Worm (Caenorhabditis elegans) whole organism, early embryonic: ENCODE data around the gene spat-1.

Experiments used
- B0310.2 ChIP-seq: sonication (generic microtip); optimal IDR thresholded peaks from 2 replicates; lab custom pipeline; 2016; ENCODE audit warnings: mild to moderate bottlenecking, missing genetic modification characterization, missing compliant biosample characterization
- F13C5.2 ChIP-seq: sonication (generic microtip); optimal IDR thresholded peaks from 2 replicates; lab custom pipeline; 2017; ENCODE audit warnings: mild to moderate bottlenecking, missing genetic modification characterization, inconsistent platforms, missing compliant biosample characterization
- aly-1 ChIP-seq: sonication (generic microtip); optimal IDR thresholded peaks from 2 replicates; lab custom pipeline; 2016; ENCODE audit warnings: missing genetic modification characterization, missing compliant biosample characterization
- ama-1 ChIP-seq: fragments of 150-350 bp; optimal IDR thresholded peaks from 2 replicates; lab custom pipeline; 2014
- ceh-13 ChIP-seq: fragments of 200-800 bp; sonication (Bioruptor generic); optimal IDR thresholded peaks from 2 replicates; lab custom pipeline; 2018; ENCODE audit warnings: mild to moderate bottlenecking, missing genetic modification characterization, missing compliant biosample characterization
- ets-7 ChIP-seq: sonication (generic microtip); optimal IDR thresholded peaks from 2 replicates; lab custom pipeline; 2016; ENCODE audit warnings: missing genotype, missing genetic modification characterization, missing compliant biosample characterization
- hmg-4 ChIP-seq: fragments of 200-800 bp; sonication (Bioruptor generic); optimal IDR thresholded peaks from 2 replicates; lab custom pipeline; 2018; ENCODE audit warnings: mild to moderate bottlenecking, missing genetic modification characterization, missing compliant biosample characterization
- pes-1 ChIP-seq: fragments of 200-800 bp; sonication (Bioruptor generic); IDR thresholded peaks from 2 replicates; pipeline ENCODE4 v1.3.6; 2022; ENCODE audit warnings: missing genetic modification reagents, missing genetic modification characterization, missing compliant biosample characterization
- scrt-1 ChIP-seq: fragments of 200-800 bp; sonication (Bioruptor generic); IDR thresholded peaks from 2 replicates; pipeline ENCODE4 v1.3.6; 2022; ENCODE audit warnings: missing genetic modification characterization, missing compliant biosample characterization
- tbx-11 ChIP-seq: fragments of 200-800 bp; sonication (Bioruptor generic); IDR thresholded peaks from 2 replicates; pipeline ENCODE4 v1.3.6; 2022; ENCODE audit warnings: missing genetic modification characterization, missing compliant biosample characterization
- tbx-37 ChIP-seq: fragments of 200-800 bp; sonication (Bioruptor generic); conservative IDR thresholded peaks from 2 replicates; pipeline ENCODE4 v1.3.6; 2022; ENCODE audit warnings: missing genetic modification reagents, missing genetic modification characterization, missing compliant biosample characterization
- tra-4 ChIP-seq: sonication (generic microtip); optimal IDR thresholded peaks from 2 replicates; lab custom pipeline; 2017; ENCODE audit warnings: missing genetic modification characterization, missing compliant biosample characterization

- TF ChIP-seq ama-1 (lab: Kevin White, UChicago) (no peak), tra-4 (tag; lab: Kevin White, UChicago) (no peak), aly-1 (tag; lab: Kevin White, UChicago) (no peak), tbx-11 (GFP tag; lab: Robert Waterston, UW) (no peak), scrt-1 (GFP tag; lab: Robert Waterston, UW) (no peak), hmg-4 (GFP tag; lab: Kevin White, UChicago) (no peak), ceh-13 (GFP tag; lab: Kevin White, UChicago) (no peak), F13C5.2 (tag; lab: Kevin White, UChicago) (no peak), pes-1 (GFP tag; lab: Robert Waterston, UW) (no peak), tbx-37 (GFP tag; lab: Robert Waterston, UW) (no peak), B0310.2 (tag; lab: Kevin White, UChicago) (no peak), ets-7 (tag; lab: Kevin White, UChicago) (no peak)
These were observed 34.1 kb upstream of the spat-1 start for ce11 chrII:14494464-14494863.
